Fruit fly (Drosophila melanogaster): ENCODE results near the gene CG32453.
A peak's percentile ranks its signal among the peaks of the same experiment; 100 is the strongest.

CG32453 gene

dm6 chr3L:22727739-22728335, 30.8 kb downstream of the CG32453 start, which contains the start of the genes CG14450 and CG11367 (continued):
- TF ChIP-seq gsb-n (tag; optimal IDR thresholded peaks at IDR 0.05) (no peak), cad (GFP tag; optimal IDR thresholded peaks at IDR 0.05) (peak; percentile 1), p53 (GFP tag; optimal IDR thresholded peaks at IDR 0.05) (no peak), NfI (GFP tag; optimal IDR thresholded peaks at IDR 0.05) (peak; percentile 5), CG4617 (GFP tag; optimal IDR thresholded peaks at IDR 0.05; ENCODE audit: borderline replicate concordance) (no peak), CG14860 (GFP tag; IDR thresholded peaks at IDR 0.05; ENCODE audit: partially characterized antibody) (0 out of 3 replicates have a peak, but pooled peaks have one; percentile 36), Camta (GFP tag; optimal IDR thresholded peaks at IDR 0.05) (peak; percentile 9), D19A (tag; optimal IDR thresholded peaks at IDR 0.05) (peak; percentile 37), Hmr (GFP tag; optimal IDR thresholded peaks at IDR 0.05) (peak; percentile 11), Sin3A (optimal IDR thresholded peaks at IDR 0.05) (no peak), CG32532 (GFP tag; IDR thresholded peaks at IDR 0.05) (no peak; the same call in 1 of the 2 replicates), CG10267 (tag; optimal IDR thresholded peaks at IDR 0.05) (peak; percentile 78), yki (optimal IDR thresholded peaks at IDR 0.05) (peak; percentile 7), Nf-YC (tag; optimal IDR thresholded peaks at IDR 0.05) (peak; percentile 69), Dek (tag; optimal IDR thresholded peaks at IDR 0.05) (peak; percentile 46), MESR4 (GFP tag; optimal IDR thresholded peaks at IDR 0.05) (peak; percentile 13), salm (tag; optimal IDR thresholded peaks at IDR 0.05) (peak; percentile 39), CG18262 (tag; optimal IDR thresholded peaks at IDR 0.05) (peak; percentile 48), CG10431 (GFP tag; optimal IDR thresholded peaks at IDR 0.05) (peak; percentile 15), CG31365 (tag; optimal IDR thresholded peaks at IDR 0.05) (no peak), CG1233 (GFP tag; optimal IDR thresholded peaks at IDR 0.05) (peak; percentile 2), CG12071 (GFP tag; optimal IDR thresholded peaks at IDR 0.05) (no peak), org-1 (GFP tag; optimal IDR thresholded peaks at IDR 0.05) (no peak), fd96Cb (tag; optimal IDR thresholded peaks at IDR 0.05) (no peak), vnd (GFP tag; IDR thresholded peaks at IDR 0.05; ENCODE audit: partially characterized antibody) (peak; percentile 48; the same call in 1 of the 3 replicates), chinmo (GFP tag; IDR thresholded peaks at IDR 0.05; ENCODE audit: partially characterized antibody) (peak; percentile 36; the same call in 1 of the 4 replicates), gsb (GFP tag; IDR thresholded peaks at IDR 0.05) (no peak), vvl (GFP tag; IDR thresholded peaks at IDR 0.05) (no peak), Scr (GFP tag; IDR thresholded peaks at IDR 0.05; ENCODE audit: partially characterized antibody) (peak; percentile 77), exex (tag; optimal IDR thresholded peaks at IDR 0.05) (peak; percentile 55), pb (GFP tag; optimal IDR thresholded peaks at IDR 0.05) (no peak), Nf-YA (GFP tag; IDR thresholded peaks at IDR 0.05) (no peak), CG6765 (GFP tag; optimal IDR thresholded peaks at IDR 0.05) (no peak), mld (GFP tag; IDR thresholded peaks at IDR 0.05; ENCODE audit: partially characterized antibody) (no peak), CG42726 (GFP tag; IDR thresholded peaks at IDR 0.05; ENCODE audit: partially characterized antibody) (no peak), sug (tag; optimal IDR thresholded peaks at IDR 0.05) (peak; percentile 55), Dad (GFP tag; optimal IDR thresholded peaks at IDR 0.05) (no peak), ara (GFP tag; IDR thresholded peaks at IDR 0.05) (no peak), CG18764 (GFP tag; optimal IDR thresholded peaks at IDR 0.05) (no peak), CG1647 (GFP tag; optimal IDR thresholded peaks at IDR 0.05) (no peak), BEAF-32 (GFP tag; optimal IDR thresholded peaks at IDR 0.05) (peak; percentile 75), Doc3 (GFP tag; IDR thresholded peaks at IDR 0.05; ENCODE audit: partially characterized antibody) (peak; percentile 72), CG13894 (tag; optimal IDR thresholded peaks at IDR 0.05) (peak; percentile 47), CG17568 (GFP tag; optimal IDR thresholded peaks at IDR 0.05) (peak; percentile 52), prd (optimal IDR thresholded peaks at IDR 0.05) (no peak), prd (GFP tag; IDR thresholded peaks at IDR 0.05) (0 out of 3 replicates have a peak, but pooled peaks have one; percentile 10), CG9817 (tag; optimal IDR thresholded peaks at IDR 0.05) (peak; percentile 5), peb (GFP tag; IDR thresholded peaks at IDR 0.05) (no peak), Med (GFP tag) (peak; percentile 81), kni (GFP tag; optimal IDR thresholded peaks at IDR 0.05) (peak; percentile 94)
